Worm (Caenorhabditis elegans): Measurements from ENCODE around the gene gei-6.

gei-6 gene

ce11 chrV:7193562-7193961 is 37.1 kb downstream of the gei-6 start, which contains the start of gene F09G2.8:
F09G2.8 (minus strand) TSS chrV:7193662.
- TF ChIP-seq ztf-11 (tag; optimal IDR thresholded peaks at IDR 0.05) (no peak), nhr-85 (tag) (no peak), unc-86 (tag; optimal IDR thresholded peaks at IDR 0.05) (no peak), vab-15 (tag; optimal IDR thresholded peaks at IDR 0.05) (no peak), grh-1 (GFP tag; IDR thresholded peaks at IDR 0.05) (no peak), sox-4 (tag; optimal IDR thresholded peaks at IDR 0.05) (no peak), isw-1 (GFP tag; IDR thresholded peaks at IDR 0.05) (no peak), fkh-10 (GFP tag; optimal IDR thresholded peaks at IDR 0.05) (no peak), nhr-19 (GFP tag; conservative IDR thresholded peaks at IDR 0.05) (no peak), lir-3 (tag; optimal IDR thresholded peaks at IDR 0.05; ENCODE audit: poor library complexity) (no peak), sptf-1 (tag; optimal IDR thresholded peaks at IDR 0.05) (no peak), lin-15B (tag; optimal IDR thresholded peaks at IDR 0.05) (no peak), ces-1 (GFP tag; optimal IDR thresholded peaks at IDR 0.05) (no peak), aha-1 (tag; optimal IDR thresholded peaks at IDR 0.05) (no peak), tbx-2 (tag; optimal IDR thresholded peaks at IDR 0.05) (no peak), swsn-7 (tag; optimal IDR thresholded peaks at IDR 0.05) (no peak)

ce11 chrV:7187295-7187694 is 43.4 kb downstream of the gei-6 start:
- no peak for TF ChIP-seq efl-3 (GFP tag; optimal IDR thresholded peaks at IDR 0.05)
- TF ChIP-seq hlh-4 (tag; optimal IDR thresholded peaks at IDR 0.05): no peak
- no peak for TF ChIP-seq irx-1 (tag; optimal IDR thresholded peaks at IDR 0.05)
- no peak for TF ChIP-seq pag-3 (tag; optimal IDR thresholded peaks at IDR 0.05; ENCODE audit: borderline replicate concordance, insufficient read depth)
- TF ChIP-seq lin-35 (GFP tag; optimal IDR thresholded peaks at IDR 0.05): no peak
- no peak for TF ChIP-seq dpl-1 (GFP tag; optimal IDR thresholded peaks at IDR 0.05)
- no peak for TF ChIP-seq aha-1 (tag; optimal IDR thresholded peaks at IDR 0.05)
- TF ChIP-seq unc-98 (GFP tag; IDR thresholded peaks at IDR 0.05): no peak
- TF ChIP-seq ceh-88 (GFP tag; IDR thresholded peaks at IDR 0.05): no peak
- no peak for TF ChIP-seq nhr-28 (tag; optimal IDR thresholded peaks at IDR 0.05)
- TF ChIP-seq fos-1 (tag; optimal IDR thresholded peaks at IDR 0.05): no peak
- no peak for TF ChIP-seq skn-1 (tag; optimal IDR thresholded peaks at IDR 0.05)
- TF ChIP-seq sox-4 (tag; optimal IDR thresholded peaks at IDR 0.05): no peak
- TF ChIP-seq blmp-1 (tag; optimal IDR thresholded peaks at IDR 0.05): no peak
- no peak for TF ChIP-seq mep-1 (tag; optimal IDR thresholded peaks at IDR 0.05)
- TF ChIP-seq fkh-4 (tag; optimal IDR thresholded peaks at IDR 0.05; ENCODE audit: borderline replicate concordance): no peak
- TF ChIP-seq grh-1 (GFP tag; IDR thresholded peaks at IDR 0.05): no peak
- TF ChIP-seq ces-1 (GFP tag; optimal IDR thresholded peaks at IDR 0.05): no peak

ce11 chrV:7186599-7186998 is 44.0 kb downstream of the gei-6 start:
- no peak for TF ChIP-seq lsy-2 (tag; optimal IDR thresholded peaks at IDR 0.05)
- peak; percentile 43 for TF ChIP-seq jun-1 (tag; optimal IDR thresholded peaks at IDR 0.05)
- TF ChIP-seq elt-2 (tag; optimal IDR thresholded peaks at IDR 0.05): peak; percentile 88

ce11 chrV:7184549-7184948 is 46.1 kb downstream of the gei-6 start, which contains the start of gene pitr-5:
pitr-5 (plus strand) TSS chrV:7184849.
- TF ChIP-seq skn-1 (tag; optimal IDR thresholded peaks at IDR 0.05) (no peak), fkh-4 (tag; optimal IDR thresholded peaks at IDR 0.05; ENCODE audit: borderline replicate concordance) (no peak), unc-30 (tag; optimal IDR thresholded peaks at IDR 0.05) (no peak), unc-62 (GFP tag; optimal IDR thresholded peaks at IDR 0.05) (no peak), nhr-90 (tag; optimal IDR thresholded peaks at IDR 0.05; ENCODE audit: poor library complexity) (no peak), rnt-1 (tag; optimal IDR thresholded peaks at IDR 0.05) (no peak), C34B4.2 (tag; optimal IDR thresholded peaks at IDR 0.05) (no peak), elt-2 (tag; optimal IDR thresholded peaks at IDR 0.05) (no peak), aly-2 (tag; optimal IDR thresholded peaks at IDR 0.05) (no peak), pax-3 (tag; optimal IDR thresholded peaks at IDR 0.05) (no peak), nhr-76 (tag; optimal IDR thresholded peaks at IDR 0.05) (no peak), fkh-8 (tag; optimal IDR thresholded peaks at IDR 0.05) (no peak), lin-35 (GFP tag; optimal IDR thresholded peaks at IDR 0.05) (no peak), snpc-4 (tag; optimal IDR thresholded peaks at IDR 0.05) (no peak), nhr-20 (tag; optimal IDR thresholded peaks at IDR 0.05) (no peak), elt-3 (tag; optimal IDR thresholded peaks at IDR 0.05) (no peak), aha-1 (tag; optimal IDR thresholded peaks at IDR 0.05) (no peak), nhr-237 (tag; optimal IDR thresholded peaks at IDR 0.05) (no peak)
